Fruit fly (Drosophila melanogaster) whole organism, adult: ENCODE measurements around the gene CG14915.

ENCODE experiments used
- CG14711 ChIP-seq: fragments of 200-800 bp; sonication (Bioruptor generic); optimal IDR thresholded peaks from 2 replicates; lab custom pipeline; 2018; ENCODE audit warnings: missing biosample characterization, mild to moderate bottlenecking, missing genetic modification characterization, moderate library complexity
- CG1620 ChIP-seq: fragments of 200-800 bp; sonication (Bioruptor generic); optimal IDR thresholded peaks from 2 replicates; lab custom pipeline; 2016; ENCODE audit warnings: missing biosample characterization, missing genetic modification characterization
- CG7101 ChIP-seq: fragments of 200-800 bp; sonication (Bioruptor generic); optimal IDR thresholded peaks from 2 replicates; lab custom pipeline; 2018; ENCODE audit warnings: missing biosample characterization, mild to moderate bottlenecking, missing genetic modification characterization, moderate library complexity
- Crg-1 ChIP-seq: fragments of 200-800 bp; sonication (Bioruptor generic); optimal IDR thresholded peaks from 2 replicates; lab custom pipeline; 2016; ENCODE audit warnings: missing biosample characterization, missing genetic modification characterization
- Mnt ChIP-seq: fragments of 200-800 bp; sonication (Bioruptor generic); optimal IDR thresholded peaks from 2 replicates; lab custom pipeline; 2016; ENCODE audit warnings: missing biosample characterization, mild to moderate bottlenecking, missing genetic modification characterization
- cnc ChIP-seq, 2 experiments: fragments of >200 bp; optimal IDR thresholded peaks; 2 replicates each; lab custom pipeline; 2017
- kay ChIP-seq: fragments of 200-800 bp; sonication (Bioruptor generic); peaks from one replicate; lab custom pipeline; 2016; ENCODE audit warnings: missing biosample characterization, missing genetic modification characterization, borderline replicate concordance
- pad ChIP-seq: fragments of 200-800 bp; sonication (Bioruptor generic); optimal IDR thresholded peaks from 3 replicates; lab custom pipeline; 2017; ENCODE audit warnings: missing biosample characterization, missing genetic modification characterization, mild to moderate bottlenecking, moderate library complexity, missing genetic modification reagents
- toe ChIP-seq: fragments of 200-800 bp; sonication (Bioruptor generic); optimal IDR thresholded peaks from 2 replicates; lab custom pipeline; 2016; ENCODE audit warnings: missing biosample characterization, missing genetic modification characterization

- TF ChIP-seq Crg-1 (GFP tag; lab: Kevin White, UChicago), result no peak
- TF ChIP-seq kay, result peak; percentile 60
- no peak for TF ChIP-seq CG7101 (tag; lab: Kevin White, UChicago)
- no peak for TF ChIP-seq cnc (optimal IDR thresholded peaks at IDR 0.05; lab: Kevin White, UChicago)
- no peak for TF ChIP-seq CG1620 (GFP tag; lab: Kevin White, UChicago)
- no peak for TF ChIP-seq Mnt
- TF ChIP-seq CG14711, result no peak
- no peak for TF ChIP-seq pad (GFP tag; lab: Kevin White, UChicago)
- TF ChIP-seq toe (GFP tag; lab: Kevin White, UChicago), result no peak
Observed at dm6 chr2L:11053018-11053807, 17.6 kb upstream of the CG14915 start.
